Worm (Caenorhabditis elegans): ENCODE data around the gene C05D11.1.

DNA sequence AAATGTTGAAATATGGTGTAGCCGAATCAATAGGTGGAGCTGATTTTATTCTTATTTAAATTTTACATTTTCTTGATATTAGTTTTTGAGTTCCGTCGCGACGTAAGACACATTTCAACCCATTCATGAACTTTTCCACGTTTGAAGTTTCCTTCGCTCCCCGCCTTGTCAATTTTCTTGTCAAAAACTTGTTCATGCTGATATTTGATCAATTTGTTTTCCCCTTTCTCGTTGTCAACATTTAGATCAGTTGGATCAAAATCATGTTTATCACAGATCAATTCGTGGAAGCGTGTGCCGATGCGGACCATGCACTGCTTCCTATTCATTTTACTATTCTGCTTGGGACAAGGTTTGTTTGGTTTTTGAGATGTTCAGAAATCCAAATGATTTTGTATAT is 46.5 kb downstream of the C05D11.1 start, which contains the start of gene chtb-2:
- TF ChIP-seq aly-2 (tag; optimal IDR thresholded peaks at IDR 0.05) (no peak), nhr-20 (tag; optimal IDR thresholded peaks at IDR 0.05) (no peak), lin-13 (GFP tag; optimal IDR thresholded peaks at IDR 0.05) (no peak)

All from whole organism, L1 larva.